Fruit fly (Drosophila melanogaster): ENCODE results near the gene pn.

Gene pn

DNA sequence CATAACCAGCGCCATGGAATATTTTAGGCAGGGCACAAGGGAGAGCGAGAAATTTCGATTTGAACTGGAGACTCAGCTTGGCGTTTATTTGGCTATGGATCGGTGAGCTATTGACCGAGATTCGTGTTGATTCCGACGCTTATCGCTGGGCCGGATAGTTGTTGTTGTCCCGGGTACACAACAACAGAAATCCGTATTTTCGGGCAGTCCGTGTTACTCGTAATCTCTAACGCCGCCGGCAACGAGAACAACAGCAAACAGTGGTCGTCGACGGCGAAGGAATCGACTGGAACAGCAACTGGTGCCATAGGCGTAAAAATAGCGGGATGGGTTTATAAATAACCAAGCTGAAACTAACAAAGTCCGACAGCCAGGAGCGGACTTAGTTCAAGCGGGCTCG is 10.9 kb downstream of the pn start:
- 0 out of 3 replicates have a peak, but pooled peaks have one; percentile 31 for TF ChIP-seq otp (GFP tag; IDR thresholded peaks at IDR 0.05)
- peak; percentile 2 for TF ChIP-seq HLHmδ (GFP tag; optimal IDR thresholded peaks at IDR 0.05)
- TF ChIP-seq NK7.1 (GFP tag; optimal IDR thresholded peaks at IDR 0.05), result no peak
- peak; percentile 27 for TF ChIP-seq CG3407 (GFP tag; optimal IDR thresholded peaks at IDR 0.05)
- no peak for TF ChIP-seq CG10267 (tag; optimal IDR thresholded peaks at IDR 0.05)
- peak; percentile 12; the same call in 1 of the 2 replicates for TF ChIP-seq HLH3B (GFP tag; IDR thresholded peaks at IDR 0.05)
- TF ChIP-seq ci (GFP tag; IDR thresholded peaks at IDR 0.05), result peak; percentile 72; the same call in 2 of the 3 replicates
- TF ChIP-seq sens (GFP tag), result peak; percentile 5
- no peak for TF ChIP-seq CG1024 (GFP tag; IDR thresholded peaks at IDR 0.05)
- no peak for TF ChIP-seq CG6683 (GFP tag; optimal IDR thresholded peaks at IDR 0.05)
- peak; percentile 20 for TF ChIP-seq kni (GFP tag; optimal IDR thresholded peaks at IDR 0.05)
- TF ChIP-seq CG2875 (GFP tag; optimal IDR thresholded peaks at IDR 0.05), result peak; percentile 8
- TF ChIP-seq CG9609 (GFP tag; optimal IDR thresholded peaks at IDR 0.05), result no peak
- peak in 1 of 2 experiments; percentile 24 for TF ChIP-seq Pdp1 (GFP tag; optimal IDR thresholded peaks at IDR 0.05)
- TF ChIP-seq CG17186 (GFP tag; optimal IDR thresholded peaks at IDR 0.05), result no peak
- peak; percentile 8 for TF ChIP-seq Blimp-1 (GFP tag; optimal IDR thresholded peaks at IDR 0.05)
- peak; percentile 9 for TF ChIP-seq CG17359 (tag; optimal IDR thresholded peaks at IDR 0.05)
- TF ChIP-seq jigr1 (GFP tag; IDR thresholded peaks at IDR 0.05), result no peak
- TF ChIP-seq CG13894 (tag; optimal IDR thresholded peaks at IDR 0.05), result no peak
- peak; percentile 26 for TF ChIP-seq wek (GFP tag; optimal IDR thresholded peaks at IDR 0.05)
- peak; percentile 40; the same call in 1 of the 2 replicates for TF ChIP-seq CG4360 (GFP tag; IDR thresholded peaks at IDR 0.05)
- TF ChIP-seq Awh (GFP tag; IDR thresholded peaks at IDR 0.05), result peak; percentile 35; the same call in 1 of the 2 replicates
- TF ChIP-seq sc (optimal IDR thresholded peaks at IDR 0.05), result no peak
- no peak for TF ChIP-seq sc (GFP tag; optimal IDR thresholded peaks at IDR 0.05)
- TF ChIP-seq ATbp (GFP tag; optimal IDR thresholded peaks at IDR 0.05), result peak; percentile 59
- TF ChIP-seq CG1603 (tag; optimal IDR thresholded peaks at IDR 0.05), result peak; percentile 7
- TF ChIP-seq bsh (GFP tag; optimal IDR thresholded peaks at IDR 0.05), result peak in 1 of 2 experiments; percentile 20
- no peak for TF ChIP-seq Ets97D (GFP tag; optimal IDR thresholded peaks at IDR 0.05)
- no peak for TF ChIP-seq Taf1 (GFP tag; IDR thresholded peaks at IDR 0.05)
- no peak for TF ChIP-seq unc-4 (GFP tag; IDR thresholded peaks at IDR 0.05; ENCODE audit: partially characterized antibody)
- peak; percentile 4 for TF ChIP-seq sug (tag; optimal IDR thresholded peaks at IDR 0.05)
- no peak for TF ChIP-seq ssp (GFP tag; IDR thresholded peaks at IDR 0.05)
- peak; percentile 31 for TF ChIP-seq Med (GFP tag)
- peak; percentile 3 for TF ChIP-seq CG6813 (GFP tag; optimal IDR thresholded peaks at IDR 0.05)
- peak; percentile 50 for TF ChIP-seq Xrp1 (GFP tag; IDR thresholded peaks at IDR 0.05)
- no peak for TF ChIP-seq ase (GFP tag; IDR thresholded peaks at IDR 0.05)
- TF ChIP-seq CG14965 (GFP tag; optimal IDR thresholded peaks at IDR 0.05; ENCODE audit: borderline replicate concordance), result no peak

DNA sequence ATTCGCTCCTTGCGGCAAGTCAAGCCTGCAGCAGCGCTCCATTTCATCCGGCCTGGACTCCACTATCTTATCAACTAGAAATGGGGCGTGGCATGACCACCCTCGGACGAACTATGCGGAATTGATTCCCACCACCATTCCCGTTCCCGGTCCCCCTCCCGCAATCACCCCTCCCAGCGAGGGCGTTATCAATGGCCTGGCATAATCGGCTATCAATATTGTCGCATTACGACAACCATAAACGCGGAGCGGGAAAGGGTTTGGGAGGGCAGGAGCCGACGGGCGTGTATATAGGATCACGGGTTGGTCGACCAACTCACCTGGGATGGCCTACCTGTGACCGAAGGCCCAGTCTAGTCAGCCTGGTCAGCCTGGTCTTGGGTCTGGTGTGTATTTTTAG is 12.1 kb downstream of the pn start:
- peak; percentile 69 for TF ChIP-seq sug (tag; optimal IDR thresholded peaks at IDR 0.05)
- TF ChIP-seq crol (GFP tag; IDR thresholded peaks at IDR 0.05), result peak; percentile 66
- TF ChIP-seq CG33557 (GFP tag; optimal IDR thresholded peaks at IDR 0.05), result no peak
- peak; percentile 50 for TF ChIP-seq Med (GFP tag)
- no peak for TF ChIP-seq Nf-YC (tag; optimal IDR thresholded peaks at IDR 0.05)
- TF ChIP-seq pan (optimal IDR thresholded peaks at IDR 0.05), result no peak
- TF ChIP-seq pan (GFP tag; optimal IDR thresholded peaks at IDR 0.05 in 1 of 2, IDR thresholded peaks at IDR 0.05 in 1 of 2), result no peak
- no peak for TF ChIP-seq CG8290 (GFP tag; optimal IDR thresholded peaks at IDR 0.05)
- TF ChIP-seq CG8290 (tag; optimal IDR thresholded peaks at IDR 0.05), result peak in 1 of 2 experiments; percentile 8
- no peak for TF ChIP-seq pnt (GFP tag; optimal IDR thresholded peaks at IDR 0.05)
- no peak for TF ChIP-seq tio (GFP tag; optimal IDR thresholded peaks at IDR 0.05)
- TF ChIP-seq B-H1 (GFP tag; IDR thresholded peaks at IDR 0.05), result no peak
- TF ChIP-seq sens (GFP tag), result peak; percentile 16
- peak in 1 of 2 experiments; percentile 54 for TF ChIP-seq Pdp1 (GFP tag; optimal IDR thresholded peaks at IDR 0.05)
